Worm (Caenorhabditis elegans) whole organism, L4/young adult: ENCODE data around the gene max-1.

Experiments
- W03F9.2 ChIP-seq: fragments of 150-350 bp; optimal IDR thresholded peaks from 2 replicates; lab custom pipeline; 2014; ENCODE audit warnings: missing biosample characterization, missing genetic modification characterization
- dao-5 ChIP-seq: sonication (generic microtip); optimal IDR thresholded peaks from 2 replicates; lab custom pipeline; 2016; ENCODE audit warnings: missing genotype, missing genetic modification characterization, moderate library complexity, missing compliant biosample characterization
- him-1 ChIP-seq: sonication (generic microtip); optimal IDR thresholded peaks from 2 replicates; lab custom pipeline; 2016; ENCODE audit warnings: missing genotype, missing genetic modification reagents, missing genetic modification characterization, missing compliant biosample characterization

The max-1 gene

ce11 chrV:13085227-13085640 lies 34.8 kb downstream of the max-1 start:
- TF ChIP-seq W03F9.2 (tag; lab: Kevin White, UChicago), result no peak
- no peak for TF ChIP-seq him-1
- TF ChIP-seq dao-5, result no peak

- no peak for TF ChIP-seq him-1
- TF ChIP-seq W03F9.2 (tag; lab: Kevin White, UChicago), result no peak
Measured at ce11 chrV:13083751-13084672, 36.0 kb downstream of the max-1 start.

- peak; percentile 45 for TF ChIP-seq him-1
- peak; percentile 26 for TF ChIP-seq W03F9.2 (tag; lab: Kevin White, UChicago)
- TF ChIP-seq dao-5, result no peak
Measured at ce11 chrV:13082442-13083126, 37.4 kb downstream of the max-1 start, which contains the start of gene C34B4.2. TSS of gene C34B4.2 (plus strand) at chrV:13083055.

- TF ChIP-seq W03F9.2 (tag; lab: Kevin White, UChicago) (no peak), him-1 (no peak), dao-5 (no peak)
Measured at ce11 chrV:13081197-13081747, 38.7 kb downstream of the max-1 start.

ce11 chrV:13075432-13075831 lies 44.6 kb downstream of the max-1 start:
- TF ChIP-seq W03F9.2 (tag; lab: Kevin White, UChicago), result no peak
- no peak for TF ChIP-seq him-1
- no peak for TF ChIP-seq dao-5

ce11 chrV:13074148-13074547 lies 45.9 kb downstream of the max-1 start:
- no peak for TF ChIP-seq dao-5
- no peak for TF ChIP-seq W03F9.2 (tag; lab: Kevin White, UChicago)
- no peak for TF ChIP-seq him-1

- TF ChIP-seq him-1, result no peak
- TF ChIP-seq dao-5, result no peak
- no peak for TF ChIP-seq W03F9.2 (tag; lab: Kevin White, UChicago)
Measured at ce11 chrV:13073145-13073544, 46.9 kb downstream of the max-1 start.

ce11 chrV:13071052-13071451 lies 49.0 kb downstream of the max-1 start, which contains the start of gene C34B4.3:
TSS of gene C34B4.3 (minus strand) at chrV:13071152.
- TF ChIP-seq W03F9.2 (tag; lab: Kevin White, UChicago), result no peak
- no peak for TF ChIP-seq dao-5
- TF ChIP-seq him-1, result no peak

ce11 chrV:13070278-13070677 lies 49.7 kb downstream of the max-1 start:
- TF ChIP-seq dao-5, result no peak
- TF ChIP-seq him-1, result no peak
- no peak for TF ChIP-seq W03F9.2 (tag; lab: Kevin White, UChicago)

- no peak for TF ChIP-seq him-1
- no peak for TF ChIP-seq dao-5
- no peak for TF ChIP-seq W03F9.2 (tag; lab: Kevin White, UChicago)
Measured at ce11 chrV:13064164-13064563, 55.9 kb downstream of the max-1 start.

- TF ChIP-seq him-1 (no peak), W03F9.2 (tag; lab: Kevin White, UChicago) (no peak), dao-5 (no peak)
Measured at ce11 chrV:13063402-13063801, 56.6 kb downstream of the max-1 start.

- TF ChIP-seq dao-5 (no peak), him-1 (no peak), W03F9.2 (tag; lab: Kevin White, UChicago) (no peak)
Measured at ce11 chrV:13061836-13062235, 58.2 kb downstream of the max-1 start, which contains the start of gene F42E8.1. TSS of gene F42E8.1 (plus strand) at chrV:13062136.

- TF ChIP-seq W03F9.2 (tag; lab: Kevin White, UChicago), result no peak
- TF ChIP-seq dao-5, result no peak
- TF ChIP-seq him-1, result no peak
Measured at ce11 chrV:13053635-13054034, 66.4 kb downstream of the max-1 start, which contains the start of gene srr-1. TSS of gene srr-1 (minus strand) at chrV:13053735.

ce11 chrV:13049149-13049610 lies 70.8 kb downstream of the max-1 start, which contains the start of gene W07G4.8:
TSS of gene W07G4.8 (minus strand) at chrV:13049560.
- TF ChIP-seq dao-5, result no peak
- no peak for TF ChIP-seq him-1
